Worm (Caenorhabditis elegans) whole organism, L4 larva: ENCODE results near the gene mrt-2.

Experiments used
- F10B5.3 ChIP-seq: sonication (generic microtip); optimal IDR thresholded peaks from 2 replicates; lab custom pipeline; 2016; ENCODE audit warnings: mild to moderate bottlenecking, missing genetic modification characterization, missing compliant biosample characterization
- ama-1 ChIP-seq: fragments of 150-350 bp; optimal IDR thresholded peaks from 2 replicates; lab custom pipeline; 2014; ENCODE audit warnings: inconsistent platforms, mixed read lengths
- arid-1 ChIP-seq: fragments of 200-800 bp; sonication (Bioruptor generic); conservative IDR thresholded peaks from 2 replicates; pipeline ENCODE4 v1.3.6; 2022; ENCODE audit warnings: missing genetic modification reagents, missing genetic modification characterization, missing compliant biosample characterization
- ces-1 ChIP-seq: fragments of 150-350 bp; sonication (generic microtip); optimal IDR thresholded peaks from 4 replicates; lab custom pipeline; 2014; ENCODE audit warnings: missing biosample characterization, missing genetic modification reagents, missing genetic modification characterization
- lin-29 ChIP-seq: fragments of 200-800 bp; sonication (Bioruptor generic); IDR thresholded peaks from 2 replicates; pipeline ENCODE4 v1.3.6; 2022; ENCODE audit warnings: missing genetic modification reagents, missing genetic modification characterization, missing compliant biosample characterization
- mep-1 ChIP-seq: fragments of 150-350 bp; sonication (generic microtip); optimal IDR thresholded peaks from 3 replicates; lab custom pipeline; 2014; ENCODE audit warnings: missing biosample characterization, missing genetic modification characterization
- nhr-237 ChIP-seq: sonication (generic microtip); optimal IDR thresholded peaks from 2 replicates; lab custom pipeline; 2017; ENCODE audit warnings: missing biosample characterization, missing genetic modification characterization
- nhr-76 ChIP-seq: fragments of 150-350 bp; optimal IDR thresholded peaks from 2 replicates; lab custom pipeline; 2014; ENCODE audit warnings: missing biosample characterization, missing genetic modification characterization
- nhr-77 ChIP-seq: fragments of 150-350 bp; optimal IDR thresholded peaks from 2 replicates; lab custom pipeline; 2014; ENCODE audit warnings: missing biosample characterization, missing genetic modification characterization
- skn-1 ChIP-seq: fragments of 150-350 bp; optimal IDR thresholded peaks from 2 replicates; lab custom pipeline; 2014; ENCODE audit warnings: missing biosample characterization, missing genetic modification characterization
- snpc-4 ChIP-seq: fragments of 150-350 bp; optimal IDR thresholded peaks from 2 replicates; lab custom pipeline; 2014; ENCODE audit warnings: missing biosample characterization, missing genetic modification characterization
- unc-39 ChIP-seq: sonication (generic microtip); optimal IDR thresholded peaks from 2 replicates; lab custom pipeline; 2017; ENCODE audit warnings: missing biosample characterization, missing genetic modification characterization

- TF ChIP-seq skn-1 (tag; lab: Kevin White, UChicago): no peak
- TF ChIP-seq ama-1 (lab: Kevin White, UChicago): no peak
- TF ChIP-seq lin-29: no peak
- no peak for TF ChIP-seq unc-39
- TF ChIP-seq nhr-76 (tag; lab: Kevin White, UChicago): no peak
- no peak for TF ChIP-seq ces-1 (GFP tag; lab: Kevin White, UChicago)
- no peak for TF ChIP-seq nhr-237 (tag; lab: Kevin White, UChicago)
- TF ChIP-seq F10B5.3 (tag; lab: Kevin White, UChicago): no peak
- TF ChIP-seq nhr-77 (tag; lab: Kevin White, UChicago): no peak
- no peak for TF ChIP-seq snpc-4 (tag; lab: Kevin White, UChicago)
- no peak for TF ChIP-seq arid-1 (GFP tag; lab: Robert Waterston, UW)
- no peak for TF ChIP-seq mep-1 (tag; lab: Kevin White, UChicago)
These were observed 4.3 kb downstream of the mrt-2 start for ce11 chrIII:11750817-11751216.
